Fruit fly (Drosophila melanogaster) ovary, adult (tissue): ENCODE data around the gene CG7381.

Experiments used
- CG17801 ChIP-seq: fragments of 200-800 bp; optimal IDR thresholded peaks from 2 replicates; lab custom pipeline; 2019; ENCODE audit warnings: missing biosample characterization, mild to moderate bottlenecking, missing genetic modification characterization, moderate library complexity; ENCODE audit not compliant: partially characterized antibody

The CG7381 gene

dm6 chr3R:12995047-12995446 is 17.8 kb upstream of the CG7381 start, which contains the start of gene yellow-f2:
TSS of gene yellow-f2 (minus strand) at chr3R:12995147.
- no peak for TF ChIP-seq CG17801 (GFP tag; lab: Kevin White, UChicago)

DNA sequence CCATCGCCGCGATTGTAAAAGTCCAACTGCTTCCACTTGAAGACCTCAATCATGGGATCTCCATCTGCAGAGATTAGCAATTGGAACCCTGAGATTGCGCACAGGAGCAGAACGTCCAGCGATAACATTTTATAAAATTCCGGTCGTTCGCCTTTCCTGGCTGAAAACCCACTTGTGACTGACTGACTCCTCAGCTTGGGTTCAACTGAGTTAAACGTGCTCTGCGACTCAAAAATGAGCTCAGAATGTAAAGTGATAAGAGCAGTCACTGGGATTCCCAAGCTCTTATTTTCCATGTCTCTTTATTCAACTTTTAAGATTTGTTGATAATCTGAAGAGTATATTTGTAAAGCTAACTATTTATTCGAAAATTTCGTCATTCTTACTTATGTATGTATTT is 15.7 kb upstream of the CG7381 start, which contains the start of gene yellow-f:
Gene yellow-f (minus strand): TSS at position 184 of the 400 bp plus-strand sequence.
- no peak for TF ChIP-seq CG17801 (GFP tag; lab: Kevin White, UChicago)

- TF ChIP-seq CG17801 (GFP tag; lab: Kevin White, UChicago), result no peak
These were observed 11.1 kb upstream of the CG7381 start, which contains the start of gene CG14383 for dm6 chr3R:12988411-12988810. TSS of gene CG14383 (minus strand) at chr3R:12988511.

DNA sequence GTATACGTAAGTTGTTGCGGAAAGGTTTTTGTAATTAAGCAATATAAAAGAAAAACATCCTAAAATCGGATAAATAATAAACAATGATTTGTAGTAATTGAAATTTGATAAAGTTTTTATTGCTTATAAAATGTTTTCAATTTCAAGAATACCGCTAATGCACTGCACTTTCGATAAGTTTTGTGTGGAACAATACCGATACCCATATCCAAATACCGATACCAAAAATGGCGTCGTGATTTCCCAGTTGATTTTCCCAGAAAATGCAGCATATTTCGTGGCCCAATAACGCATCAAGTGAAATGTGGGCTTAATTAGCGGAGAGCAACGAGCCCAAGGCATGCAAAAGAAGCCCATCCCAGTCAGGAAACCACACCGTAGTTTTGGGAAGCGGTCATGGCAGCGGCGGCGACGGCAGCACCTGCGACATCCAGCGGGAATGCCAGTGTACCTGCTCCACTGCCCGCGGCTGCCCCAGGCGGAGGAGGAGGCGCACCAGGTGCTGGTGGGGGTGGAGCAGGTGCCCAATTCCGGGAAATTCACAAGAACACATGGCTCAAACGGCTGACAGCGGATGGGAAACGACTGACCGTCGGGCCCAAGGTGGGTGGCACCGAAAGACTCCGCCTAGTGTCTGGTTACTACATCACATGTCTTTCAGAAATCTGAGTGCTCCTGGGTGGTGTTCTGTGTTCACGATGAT is 8.7 kb upstream of the CG7381 start, which contains the start of gene CG31342:
Gene CG31342 (plus strand): TSS at position 214 of the 703 bp plus-strand sequence.
- peak; percentile 48 for TF ChIP-seq CG17801 (GFP tag; lab: Kevin White, UChicago)

DNA sequence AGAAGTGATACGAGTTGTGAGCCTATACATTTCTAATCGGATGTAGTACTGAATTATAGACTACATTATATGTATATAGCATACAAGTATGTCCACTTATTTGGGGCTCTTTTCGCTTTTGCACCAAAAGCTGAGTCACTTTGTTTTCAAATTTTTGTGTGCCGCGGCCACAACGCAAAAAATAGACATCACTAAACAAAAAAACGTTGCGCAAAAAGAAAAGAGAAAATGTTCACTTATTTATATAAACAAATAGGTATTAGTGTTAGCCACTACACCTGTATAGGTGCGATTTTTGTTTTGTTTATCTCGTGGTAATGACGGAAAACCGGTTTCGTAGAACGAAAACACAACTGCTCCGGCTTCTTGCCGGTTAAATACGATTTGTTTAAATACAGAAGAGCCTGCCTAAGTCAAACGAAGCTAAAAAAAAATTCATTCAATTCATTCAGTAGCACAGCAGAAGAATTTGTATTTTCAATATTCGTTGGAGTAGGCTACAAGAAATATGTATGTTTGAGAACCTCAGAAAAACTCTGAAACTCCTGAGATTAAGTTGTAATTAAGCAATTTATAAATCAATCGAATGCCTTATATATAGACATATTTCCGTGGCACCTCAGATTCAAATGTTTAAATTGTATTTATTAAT is 5.8 kb upstream of the CG7381 start:
- TF ChIP-seq CG17801 (GFP tag; lab: Kevin White, UChicago), result no peak

dm6 chr3R:12982167-12982981 is 5.1 kb upstream of the CG7381 start:
- peak; percentile 54 for TF ChIP-seq CG17801 (GFP tag; lab: Kevin White, UChicago)

DNA sequence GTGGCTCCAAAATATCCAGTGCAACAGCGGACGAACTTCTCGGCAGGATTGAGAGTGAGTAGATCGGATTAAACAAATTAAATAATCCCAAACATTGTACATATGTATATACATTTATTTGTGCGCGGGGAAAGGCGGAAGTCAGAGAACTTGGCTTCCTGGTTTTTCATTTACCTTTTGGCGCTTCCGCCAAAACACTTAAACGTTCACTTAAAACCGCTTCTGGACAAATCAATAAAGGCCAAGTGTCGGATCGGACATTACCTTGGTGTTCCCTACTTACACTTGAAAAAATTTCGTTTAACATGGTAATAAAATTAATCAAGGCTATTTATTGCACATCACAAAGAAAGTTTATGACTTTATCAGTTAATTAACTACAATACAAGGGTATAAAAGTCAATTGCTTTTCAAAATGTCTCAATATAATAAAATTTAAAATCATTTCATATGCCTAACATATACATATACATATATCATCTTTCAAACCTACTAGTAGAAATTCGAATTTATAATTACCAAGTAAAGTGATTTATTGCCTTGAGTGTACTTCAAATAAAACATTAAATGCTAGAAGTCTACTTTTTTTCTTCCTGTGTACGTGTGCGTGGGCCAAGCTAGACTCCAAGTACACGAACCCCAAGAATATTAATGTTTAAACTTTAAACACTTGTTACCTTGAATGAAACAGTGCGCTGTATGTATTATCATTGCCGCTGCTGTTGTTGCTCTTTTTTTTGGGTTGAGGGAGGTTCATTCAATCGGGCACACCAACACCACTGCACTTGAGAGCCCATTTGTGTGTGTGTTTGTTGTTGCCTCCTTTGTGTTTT is 4.3 kb upstream of the CG7381 start:
- TF ChIP-seq CG17801 (GFP tag; lab: Kevin White, UChicago), result peak; percentile 72

DNA sequence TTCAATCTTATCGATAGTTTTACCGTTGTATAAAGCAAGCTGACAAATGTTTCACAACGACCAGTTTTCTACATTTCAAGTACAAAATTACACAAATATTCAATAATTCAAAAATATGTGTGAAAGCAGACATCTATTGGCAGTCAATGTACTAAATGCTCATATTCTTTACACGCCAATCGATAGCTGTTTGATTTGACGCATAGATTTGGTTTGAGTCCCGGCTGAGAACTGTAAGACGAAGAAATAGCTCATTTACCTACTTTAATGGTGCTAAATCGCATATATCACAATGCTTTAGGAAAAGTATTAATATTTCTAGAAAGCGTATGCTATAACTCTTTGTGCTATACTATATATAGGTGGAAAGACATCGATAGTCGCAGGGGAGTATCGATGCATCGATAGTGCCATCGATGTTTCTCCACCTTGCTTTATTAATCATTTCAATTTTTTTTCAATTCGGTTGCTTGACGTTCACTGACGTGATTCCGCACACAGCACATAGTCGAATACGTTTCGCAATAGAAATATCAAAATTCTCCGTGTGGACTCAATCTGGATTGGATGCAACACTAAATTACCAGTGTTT is 3.5 kb upstream of the CG7381 start, which contains the start of gene Paip2:
Gene Paip2 (plus strand): TSS at position 165 of the 592 bp plus-strand sequence.
- TF ChIP-seq CG17801 (GFP tag; lab: Kevin White, UChicago), result no peak

DNA sequence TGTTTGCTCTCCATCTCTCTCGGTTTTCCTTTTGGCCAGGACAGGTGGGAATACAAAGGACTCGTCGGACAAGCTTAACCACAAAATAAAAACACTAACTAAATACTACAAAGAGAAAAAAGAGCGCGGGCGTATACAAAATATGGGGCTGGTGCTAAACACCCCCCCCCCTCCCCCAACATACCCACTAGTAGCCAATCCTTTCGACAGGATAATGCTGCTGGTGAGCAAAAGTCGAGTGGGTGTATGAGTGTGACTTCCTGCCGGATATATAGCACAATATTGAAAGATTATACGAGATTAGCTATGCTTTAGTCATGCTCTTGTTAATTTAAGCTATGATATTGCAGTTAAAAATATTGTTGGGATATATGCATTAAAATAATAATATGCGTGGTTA is 2.0 kb downstream of the CG7381 start:
- no peak for TF ChIP-seq CG17801 (GFP tag; lab: Kevin White, UChicago)

DNA sequence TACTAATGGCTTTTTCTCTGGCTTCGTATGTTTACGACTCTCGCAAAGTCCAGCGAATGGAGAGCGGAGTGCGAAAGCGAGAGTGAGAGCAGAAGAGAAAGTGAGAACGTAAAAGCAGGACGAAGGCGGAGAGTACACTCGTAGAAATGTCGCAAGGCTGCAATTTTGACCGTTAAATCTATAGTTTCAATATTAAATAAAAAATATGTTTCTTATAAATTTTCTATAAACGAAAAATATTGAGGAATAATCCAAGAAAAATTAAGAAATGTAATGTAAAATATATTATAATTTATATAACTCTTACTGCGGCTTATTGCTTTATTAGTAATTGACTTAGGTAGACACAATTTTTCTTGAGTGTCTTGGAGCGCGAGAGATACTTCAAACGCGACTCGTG is 2.8 kb downstream of the CG7381 start:
- TF ChIP-seq CG17801 (GFP tag; lab: Kevin White, UChicago), result no peak

dm6 chr3R:12972106-12972505 is 5.2 kb downstream of the CG7381 start:
- TF ChIP-seq CG17801 (GFP tag; lab: Kevin White, UChicago), result no peak

DNA sequence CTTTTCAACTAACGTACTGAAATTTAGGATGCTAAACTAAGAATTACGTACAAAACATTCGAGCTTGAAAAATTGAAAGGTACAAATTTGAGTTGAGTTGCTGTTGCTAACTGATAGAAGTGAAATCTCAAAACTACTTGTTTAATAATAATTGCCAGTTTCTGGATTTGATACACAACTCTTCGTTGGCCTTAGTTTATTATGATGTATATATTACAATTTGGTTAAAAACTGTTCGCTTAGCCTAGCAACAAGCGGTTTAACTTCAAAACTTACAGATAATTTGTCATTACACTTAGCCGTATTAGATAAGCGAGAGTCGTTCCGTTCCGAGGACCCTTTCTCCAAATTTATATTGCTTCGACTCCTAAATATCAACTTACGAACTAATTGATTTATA is 9.7 kb downstream of the CG7381 start, which contains the start of the genes CG14384 and grsm:
Gene CG14384 (minus strand): TSS at position 101 of the 400 bp plus-strand sequence.
Gene grsm (minus strand): TSS at position 101 of the 400 bp plus-strand sequence.
- TF ChIP-seq CG17801 (GFP tag; lab: Kevin White, UChicago), result no peak

DNA sequence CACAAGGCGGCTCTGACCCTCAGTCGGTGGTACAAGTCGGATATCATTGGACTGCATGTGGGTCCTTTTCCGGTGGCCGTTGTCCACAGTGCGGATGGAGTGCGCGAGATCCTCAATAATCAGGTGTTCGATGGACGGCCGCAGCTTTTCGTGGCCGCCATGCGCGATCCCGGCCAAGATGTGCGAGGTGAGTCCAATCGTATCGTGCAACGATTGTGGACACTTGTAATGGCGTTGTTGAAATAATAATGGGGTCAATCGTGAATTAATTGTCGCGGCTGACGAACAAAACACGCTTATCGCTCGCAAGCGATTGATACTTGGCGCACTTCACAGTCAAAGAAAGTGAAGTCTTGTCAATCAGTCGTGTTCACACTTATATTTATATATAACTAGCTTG is 13.2 kb downstream of the CG7381 start:
- no peak for TF ChIP-seq CG17801 (GFP tag; lab: Kevin White, UChicago)
